Worm (Caenorhabditis elegans): ENCODE data around the gene T21D12.12.

Gene T21D12.12

ce11 chrIV:266148-266547, at the start of gene T21D12.12:
TSS of gene T21D12.12 (plus strand) at chrIV:266448.
- no peak for TF ChIP-seq ztf-23 (GFP tag; IDR thresholded peaks at IDR 0.05)
- TF ChIP-seq flt-1 (GFP tag; IDR thresholded peaks at IDR 0.05), result no peak
- no peak for TF ChIP-seq klf-2 (GFP tag; conservative IDR thresholded peaks at IDR 0.05)
- TF ChIP-seq med-1 (GFP tag; optimal IDR thresholded peaks at IDR 0.05; ENCODE audit: insufficient read depth), result no peak
- no peak for TF ChIP-seq ref-1 (GFP tag; conservative IDR thresholded peaks at IDR 0.05)
- TF ChIP-seq tab-1 (GFP tag; IDR thresholded peaks at IDR 0.05), result no peak

ce11 chrIV:218252-218651, 48.0 kb upstream of the T21D12.12 start, which contains the start of gene prdx-6:
TSS of gene prdx-6 (plus strand) at chrIV:218552.
- TF ChIP-seq ztf-29 (GFP tag; IDR thresholded peaks at IDR 0.05), result no peak
- TF ChIP-seq cog-1 (tag; optimal IDR thresholded peaks at IDR 0.05), result no peak
- no peak for TF ChIP-seq klf-2 (GFP tag; conservative IDR thresholded peaks at IDR 0.05)

- TF ChIP-seq ztf-29 (GFP tag; IDR thresholded peaks at IDR 0.05), result no peak
- no peak for TF ChIP-seq med-1 (GFP tag; optimal IDR thresholded peaks at IDR 0.05; ENCODE audit: insufficient read depth)
- TF ChIP-seq tab-1 (GFP tag; IDR thresholded peaks at IDR 0.05), result no peak
- TF ChIP-seq cog-1 (tag; optimal IDR thresholded peaks at IDR 0.05), result no peak
- no peak for TF ChIP-seq klf-2 (GFP tag; conservative IDR thresholded peaks at IDR 0.05)
- TF ChIP-seq flt-1 (GFP tag; IDR thresholded peaks at IDR 0.05), result no peak
- TF ChIP-seq ref-1 (GFP tag; conservative IDR thresholded peaks at IDR 0.05), result no peak
- TF ChIP-seq T22C8.4 (GFP tag; IDR thresholded peaks at IDR 0.05), result no peak
- TF ChIP-seq ztf-23 (GFP tag; IDR thresholded peaks at IDR 0.05), result no peak
Observed at ce11 chrIV:231673-232072, 34.6 kb upstream of the T21D12.12 start, which contains the start of gene gtf-2H1. TSS of gene gtf-2H1 (minus strand) at chrIV:231773.

- no peak for TF ChIP-seq flt-1 (GFP tag; IDR thresholded peaks at IDR 0.05)
- no peak for TF ChIP-seq T22C8.4 (GFP tag; IDR thresholded peaks at IDR 0.05)
- TF ChIP-seq ztf-29 (GFP tag; IDR thresholded peaks at IDR 0.05), result no peak
- TF ChIP-seq ref-1 (GFP tag; conservative IDR thresholded peaks at IDR 0.05), result no peak
- TF ChIP-seq tab-1 (GFP tag; IDR thresholded peaks at IDR 0.05), result no peak
- TF ChIP-seq med-1 (GFP tag; optimal IDR thresholded peaks at IDR 0.05; ENCODE audit: insufficient read depth), result no peak
- TF ChIP-seq klf-2 (GFP tag; conservative IDR thresholded peaks at IDR 0.05), result no peak
- no peak for TF ChIP-seq ztf-23 (GFP tag; IDR thresholded peaks at IDR 0.05)
- no peak for TF ChIP-seq cog-1 (tag; optimal IDR thresholded peaks at IDR 0.05)
Observed at ce11 chrIV:236138-236537, 30.1 kb upstream of the T21D12.12 start.

- no peak for TF ChIP-seq med-1 (GFP tag; optimal IDR thresholded peaks at IDR 0.05; ENCODE audit: insufficient read depth)
- no peak for TF ChIP-seq ztf-29 (GFP tag; IDR thresholded peaks at IDR 0.05)
- TF ChIP-seq ztf-23 (GFP tag; IDR thresholded peaks at IDR 0.05), result no peak
- no peak for TF ChIP-seq flt-1 (GFP tag; IDR thresholded peaks at IDR 0.05)
- TF ChIP-seq tab-1 (GFP tag; IDR thresholded peaks at IDR 0.05), result no peak
- no peak for TF ChIP-seq klf-2 (GFP tag; conservative IDR thresholded peaks at IDR 0.05)
- TF ChIP-seq cog-1 (tag; optimal IDR thresholded peaks at IDR 0.05), result no peak
- no peak for TF ChIP-seq T22C8.4 (GFP tag; IDR thresholded peaks at IDR 0.05)
- TF ChIP-seq ref-1 (GFP tag; conservative IDR thresholded peaks at IDR 0.05), result no peak
Observed at ce11 chrIV:237350-237749, 28.9 kb upstream of the T21D12.12 start, which contains the start of gene ints-13. TSS of gene ints-13 (minus strand) at chrIV:237450.

- TF ChIP-seq ref-1 (GFP tag; conservative IDR thresholded peaks at IDR 0.05), result no peak
- no peak for TF ChIP-seq T22C8.4 (GFP tag; IDR thresholded peaks at IDR 0.05)
- no peak for TF ChIP-seq med-1 (GFP tag; optimal IDR thresholded peaks at IDR 0.05; ENCODE audit: insufficient read depth)
- no peak for TF ChIP-seq cog-1 (tag; optimal IDR thresholded peaks at IDR 0.05)
- no peak for TF ChIP-seq ztf-29 (GFP tag; IDR thresholded peaks at IDR 0.05)
- no peak for TF ChIP-seq klf-2 (GFP tag; conservative IDR thresholded peaks at IDR 0.05)
- TF ChIP-seq ztf-23 (GFP tag; IDR thresholded peaks at IDR 0.05), result no peak
- TF ChIP-seq flt-1 (GFP tag; IDR thresholded peaks at IDR 0.05), result no peak
- no peak for TF ChIP-seq tab-1 (GFP tag; IDR thresholded peaks at IDR 0.05)
Observed at ce11 chrIV:240257-240754, 25.9 kb upstream of the T21D12.12 start, which contains the start of the genes fnta-1 and cogc-8. TSS of gene fnta-1 (minus strand) at chrIV:240307. TSS of gene cogc-8 (plus strand) at chrIV:240451.

- no peak for TF ChIP-seq flt-1 (GFP tag; IDR thresholded peaks at IDR 0.05)
- TF ChIP-seq klf-2 (GFP tag; conservative IDR thresholded peaks at IDR 0.05), result no peak
- no peak for TF ChIP-seq ztf-23 (GFP tag; IDR thresholded peaks at IDR 0.05)
- TF ChIP-seq ref-1 (GFP tag; conservative IDR thresholded peaks at IDR 0.05), result no peak
- no peak for TF ChIP-seq T22C8.4 (GFP tag; IDR thresholded peaks at IDR 0.05)
- no peak for TF ChIP-seq ztf-29 (GFP tag; IDR thresholded peaks at IDR 0.05)
- no peak for TF ChIP-seq med-1 (GFP tag; optimal IDR thresholded peaks at IDR 0.05; ENCODE audit: insufficient read depth)
- no peak for TF ChIP-seq tab-1 (GFP tag; IDR thresholded peaks at IDR 0.05)
- no peak for TF ChIP-seq cog-1 (tag; optimal IDR thresholded peaks at IDR 0.05)
Observed at ce11 chrIV:244278-244677, 22.0 kb upstream of the T21D12.12 start.

ce11 chrIV:244843-245242, 21.4 kb upstream of the T21D12.12 start, which contains the start of gene aass-1:
TSS of gene aass-1 (plus strand) at chrIV:245143.
- TF ChIP-seq med-1 (GFP tag; optimal IDR thresholded peaks at IDR 0.05; ENCODE audit: insufficient read depth), result no peak
- no peak for TF ChIP-seq tab-1 (GFP tag; IDR thresholded peaks at IDR 0.05)
- TF ChIP-seq klf-2 (GFP tag; conservative IDR thresholded peaks at IDR 0.05), result no peak
- TF ChIP-seq ref-1 (GFP tag; conservative IDR thresholded peaks at IDR 0.05), result no peak
- TF ChIP-seq ztf-29 (GFP tag; IDR thresholded peaks at IDR 0.05), result no peak
- TF ChIP-seq T22C8.4 (GFP tag; IDR thresholded peaks at IDR 0.05), result no peak
- TF ChIP-seq cog-1 (tag; optimal IDR thresholded peaks at IDR 0.05), result no peak
- TF ChIP-seq flt-1 (GFP tag; IDR thresholded peaks at IDR 0.05), result no peak
- no peak for TF ChIP-seq ztf-23 (GFP tag; IDR thresholded peaks at IDR 0.05)

- no peak for TF ChIP-seq klf-2 (GFP tag; conservative IDR thresholded peaks at IDR 0.05)
- TF ChIP-seq flt-1 (GFP tag; IDR thresholded peaks at IDR 0.05), result no peak
- TF ChIP-seq ztf-29 (GFP tag; IDR thresholded peaks at IDR 0.05), result no peak
- no peak for TF ChIP-seq cog-1 (tag; optimal IDR thresholded peaks at IDR 0.05)
- no peak for TF ChIP-seq tab-1 (GFP tag; IDR thresholded peaks at IDR 0.05)
- TF ChIP-seq T22C8.4 (GFP tag; IDR thresholded peaks at IDR 0.05), result no peak
- no peak for TF ChIP-seq med-1 (GFP tag; optimal IDR thresholded peaks at IDR 0.05; ENCODE audit: insufficient read depth)
Observed at ce11 chrIV:247494-247893, 18.8 kb upstream of the T21D12.12 start.

ce11 chrIV:252454-252853, 13.8 kb upstream of the T21D12.12 start, which contains the start of gene grl-19:
TSS of gene grl-19 (minus strand) at chrIV:252554.
- TF ChIP-seq ztf-23 (GFP tag; IDR thresholded peaks at IDR 0.05), result no peak
- no peak for TF ChIP-seq tab-1 (GFP tag; IDR thresholded peaks at IDR 0.05)
- no peak for TF ChIP-seq T22C8.4 (GFP tag; IDR thresholded peaks at IDR 0.05)
- TF ChIP-seq ztf-29 (GFP tag; IDR thresholded peaks at IDR 0.05), result no peak
- TF ChIP-seq cog-1 (tag; optimal IDR thresholded peaks at IDR 0.05), result no peak
